Worm (Caenorhabditis elegans) whole organism, early embryonic: Measurements from ENCODE around the gene sra-39.

Source experiments
- ama-1 ChIP-seq: fragments of 150-350 bp; optimal IDR thresholded peaks from 2 replicates; lab custom pipeline; 2014
- sea-1 ChIP-seq: fragments of 200-800 bp; sonication (Bioruptor generic); conservative IDR thresholded peaks from 2 replicates; pipeline ENCODE4 v1.3.6; 2022; ENCODE audit warnings: missing genetic modification characterization, missing compliant biosample characterization

ce11 chrX:13940287-13940686 is 37.1 kb upstream of the sra-39 start:
- TF ChIP-seq sea-1 (GFP tag; lab: Robert Waterston, UW) (no peak), ama-1 (lab: Kevin White, UChicago) (no peak)
